Worm (Caenorhabditis elegans) whole organism, late embryonic: ENCODE results near the gene srxa-12.

Source experiments
- F13H6.1 ChIP-seq: sonication (generic microtip); optimal IDR thresholded peaks from 2 replicates; lab custom pipeline; 2016; ENCODE audit warnings: missing genetic modification characterization, missing compliant biosample characterization
- K02D7.2 ChIP-seq: sonication (generic microtip); optimal IDR thresholded peaks from 2 replicates; lab custom pipeline; 2017; ENCODE audit warnings: mild to moderate bottlenecking, missing genetic modification characterization, missing compliant biosample characterization
- Y22D7AL.16 ChIP-seq: sonication (generic microtip); optimal IDR thresholded peaks from 2 replicates; lab custom pipeline; 2016; ENCODE audit warnings: missing genetic modification characterization, missing compliant biosample characterization
- ahr-1 ChIP-seq: sonication (generic microtip); optimal IDR thresholded peaks from 2 replicates; lab custom pipeline; 2016; ENCODE audit warnings: missing genetic modification characterization, missing compliant biosample characterization
- ama-1 ChIP-seq: fragments of 150-350 bp; optimal IDR thresholded peaks from 2 replicates; lab custom pipeline; 2014
- ceh-14 ChIP-seq: sonication (generic microtip); optimal IDR thresholded peaks from 2 replicates; lab custom pipeline; 2016; ENCODE audit warnings: missing genotype, missing genetic modification characterization, missing compliant biosample characterization
- ceh-18 ChIP-seq: sonication (generic microtip); optimal IDR thresholded peaks from 2 replicates; lab custom pipeline; 2016; ENCODE audit warnings: missing genetic modification characterization, missing compliant biosample characterization
- ceh-19 ChIP-seq: fragments of 200-800 bp; sonication (Bioruptor generic); optimal IDR thresholded peaks from 2 replicates; lab custom pipeline; 2018; ENCODE audit warnings: mild to moderate bottlenecking, missing genetic modification characterization, missing compliant biosample characterization
- ceh-34 ChIP-seq: sonication (generic microtip); optimal IDR thresholded peaks from 2 replicates; lab custom pipeline; 2016; ENCODE audit warnings: mild to moderate bottlenecking, missing genetic modification characterization, missing compliant biosample characterization
- ceh-45 ChIP-seq: fragments of 200-800 bp; sonication (Bioruptor generic); IDR thresholded peaks from 2 replicates; pipeline ENCODE4 v1.3.6; 2022; ENCODE audit warnings: missing genetic modification reagents, missing genetic modification characterization, missing compliant biosample characterization
- ceh-48 ChIP-seq: sonication (generic microtip); optimal IDR thresholded peaks from 2 replicates; lab custom pipeline; 2016; ENCODE audit warnings: missing genetic modification characterization, inconsistent platforms, missing compliant biosample characterization
- ceh-6 ChIP-seq: fragments of 200-800 bp; sonication (Bioruptor generic); optimal IDR thresholded peaks from 2 replicates; lab custom pipeline; 2018; ENCODE audit warnings: mild to moderate bottlenecking, missing genetic modification characterization, missing compliant biosample characterization
- ceh-9 ChIP-seq: sonication (generic microtip); optimal IDR thresholded peaks from 2 replicates; lab custom pipeline; 2016; ENCODE audit warnings: mild to moderate bottlenecking, missing genetic modification characterization, inconsistent platforms, missing compliant biosample characterization
- che-1 ChIP-seq: sonication (generic microtip); optimal IDR thresholded peaks from 2 replicates; lab custom pipeline; 2016; ENCODE audit warnings: mild to moderate bottlenecking, missing genetic modification characterization, missing compliant biosample characterization
- elt-2 ChIP-seq: sonication (generic microtip); optimal IDR thresholded peaks from 2 replicates; lab custom pipeline; 2016; ENCODE audit warnings: missing genetic modification reagents, missing genetic modification characterization, missing compliant biosample characterization
- elt-4 ChIP-seq: sonication (generic microtip); optimal IDR thresholded peaks from 2 replicates; lab custom pipeline; 2016; ENCODE audit warnings: missing genetic modification characterization, missing compliant biosample characterization
- ets-4 ChIP-seq: sonication (generic microtip); optimal IDR thresholded peaks from 2 replicates; lab custom pipeline; 2016; ENCODE audit warnings: missing genetic modification characterization, missing compliant biosample characterization
- fax-1 ChIP-seq: sonication (generic microtip); optimal IDR thresholded peaks from 2 replicates; lab custom pipeline; 2016; ENCODE audit warnings: missing genotype, missing genetic modification characterization, missing compliant biosample characterization
- hlh-13 ChIP-seq: fragments of 200-800 bp; sonication (Bioruptor generic); optimal IDR thresholded peaks from 2 replicates; lab custom pipeline; 2018; ENCODE audit warnings: mild to moderate bottlenecking, missing genetic modification characterization, missing compliant biosample characterization
- lin-11 ChIP-seq: fragments of 200-800 bp; sonication (Bioruptor generic); optimal IDR thresholded peaks from 2 replicates; lab custom pipeline; 2018; ENCODE audit warnings: mild to moderate bottlenecking, missing genetic modification characterization, missing compliant biosample characterization
- mec-3 ChIP-seq: sonication (generic microtip); optimal IDR thresholded peaks from 2 replicates; lab custom pipeline; 2016; ENCODE audit warnings: borderline replicate concordance, missing genetic modification characterization, missing compliant biosample characterization
- nhr-11 ChIP-seq: fragments of 150-350 bp; optimal IDR thresholded peaks from 2 replicates; lab custom pipeline; 2014; ENCODE audit warnings: missing biosample characterization, missing genetic modification characterization
- npax-4 ChIP-seq: sonication (generic microtip); optimal IDR thresholded peaks from 2 replicates; lab custom pipeline; 2016; ENCODE audit warnings: missing genetic modification characterization, missing compliant biosample characterization
- pat-9 ChIP-seq: fragments of 200-800 bp; sonication (Bioruptor generic); optimal IDR thresholded peaks from 2 replicates; lab custom pipeline; 2018; ENCODE audit warnings: mild to moderate bottlenecking, missing genetic modification characterization, moderate library complexity, missing compliant biosample characterization
- pax-1 ChIP-seq: fragments of 150-350 bp; optimal IDR thresholded peaks from 2 replicates; lab custom pipeline; 2014; ENCODE audit warnings: missing biosample characterization, missing genetic modification characterization
- pha-4 ChIP-seq: fragments of 150-350 bp; optimal IDR thresholded peaks from 2 replicates; lab custom pipeline; 2018; ENCODE audit warnings: missing biosample characterization, missing genetic modification reagents, missing genetic modification characterization
- pqm-1 ChIP-seq: sonication (generic microtip); optimal IDR thresholded peaks from 2 replicates; lab custom pipeline; 2016; ENCODE audit warnings: missing genetic modification characterization, missing compliant biosample characterization
- sox-2 ChIP-seq: fragments of 200-800 bp; sonication (Bioruptor generic); IDR thresholded peaks from 2 replicates; pipeline ENCODE4 v1.3.6; 2022; ENCODE audit warnings: missing genetic modification reagents, missing genetic modification characterization, missing compliant biosample characterization
- sox-4 ChIP-seq: sonication (generic microtip); optimal IDR thresholded peaks from 2 replicates; lab custom pipeline; 2017; ENCODE audit warnings: mild to moderate bottlenecking, missing genetic modification characterization, inconsistent platforms, missing compliant biosample characterization
- tbx-2 ChIP-seq: sonication (generic microtip); optimal IDR thresholded peaks from 2 replicates; lab custom pipeline; 2016; ENCODE audit warnings: missing genetic modification characterization, missing compliant biosample characterization
- tbx-7 ChIP-seq: sonication (generic microtip); optimal IDR thresholded peaks from 2 replicates; lab custom pipeline; 2016; ENCODE audit warnings: missing genotype, missing genetic modification characterization, missing compliant biosample characterization
- unc-3 ChIP-seq, 2 experiments: fragments of 200-800 bp in 1 of 2; sonication (Bioruptor generic) in 1 of 2; sonication (generic microtip) in 1 of 2; conservative IDR thresholded peaks in 1 of 2; optimal IDR thresholded peaks in 1 of 2; 2 replicates each; pipeline versions ENCODE4 v1.3.6 to Lab custom; 2016 to 2022; ENCODE audit warnings: missing compliant biosample characterization in 2 of 2, missing genetic modification characterization in 2 of 2, missing genetic modification reagents in 1 of 2
- unc-55 ChIP-seq: sonication (generic microtip); optimal IDR thresholded peaks from 2 replicates; lab custom pipeline; 2017; ENCODE audit warnings: missing biosample characterization, missing genetic modification reagents, missing genetic modification characterization
- zip-5 ChIP-seq: sonication (generic microtip); optimal IDR thresholded peaks from 2 replicates; lab custom pipeline; 2016; ENCODE audit warnings: missing genetic modification characterization, missing compliant biosample characterization

srxa-12 gene

DNA sequence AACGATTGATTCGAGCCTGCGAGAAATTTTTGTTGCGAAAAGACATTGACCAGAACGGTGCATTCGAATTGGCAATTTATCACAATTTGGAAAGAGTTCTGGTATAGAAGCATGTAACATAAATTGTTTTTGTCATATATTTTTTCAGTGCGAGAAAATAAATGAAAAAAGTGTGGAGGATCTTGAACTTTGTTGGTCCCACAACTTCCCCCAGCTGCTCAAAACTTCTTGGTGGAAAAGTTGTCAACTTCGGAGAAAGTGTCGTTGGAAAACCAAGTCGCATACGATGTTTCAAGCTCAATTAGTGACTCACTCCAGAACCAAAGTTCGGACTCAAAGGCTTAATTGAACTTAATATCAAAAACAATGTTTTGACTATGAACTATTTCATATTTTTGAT, 5.5 kb downstream of the srxa-12 start:
- TF ChIP-seq tbx-2 (tag; lab: Kevin White, UChicago) (no peak), mec-3 (tag; lab: Kevin White, UChicago) (no peak), elt-2 (tag; lab: Kevin White, UChicago) (no peak), ama-1 (lab: Kevin White, UChicago) (no peak), che-1 (tag; lab: Kevin White, UChicago) (no peak), Y22D7AL.16 (tag; lab: Kevin White, UChicago) (no peak), ahr-1 (tag; lab: Kevin White, UChicago) (no peak), npax-4 (tag; lab: Kevin White, UChicago) (no peak), ceh-9 (tag; lab: Kevin White, UChicago) (no peak), ceh-19 (GFP tag; lab: Kevin White, UChicago) (no peak), ets-4 (tag; lab: Kevin White, UChicago) (no peak), ceh-48 (no peak), pat-9 (tag; lab: Kevin White, UChicago) (no peak), unc-3 (GFP tag; conservative IDR thresholded peaks at IDR 0.05; lab: Robert Waterston, UW) (no peak), unc-3 (tag; optimal IDR thresholded peaks at IDR 0.05; lab: Kevin White, UChicago) (no peak), lin-11 (tag; lab: Kevin White, UChicago) (no peak), ceh-45 (GFP tag; lab: Robert Waterston, UW) (no peak), sox-4 (tag; lab: Kevin White, UChicago) (no peak), ceh-14 (no peak), ceh-6 (no peak)

DNA sequence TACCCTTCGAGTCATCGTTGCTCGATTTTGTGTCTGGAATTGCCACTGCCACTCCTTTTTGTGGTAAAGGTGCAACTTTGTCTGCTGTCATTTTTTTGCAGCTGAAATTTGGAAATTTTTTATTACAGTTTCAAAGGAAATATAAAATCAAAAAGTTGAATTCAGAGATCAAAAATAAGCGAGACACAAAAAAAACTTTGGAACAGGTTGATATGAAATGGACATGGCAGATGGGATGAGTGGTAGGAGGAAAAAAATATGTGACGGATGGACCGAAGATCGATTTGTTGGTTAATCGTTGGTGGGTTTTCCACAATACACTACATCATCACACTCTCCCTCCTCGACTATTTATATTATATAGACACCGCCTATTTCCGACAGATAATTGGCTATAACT, 8.0 kb downstream of the srxa-12 start, which contains the start of gene R10D12.1:
Gene R10D12.1 (minus strand): TSS at position 101 of the 400 bp plus-strand sequence.
- TF ChIP-seq pha-4 (tag; lab: Kevin White, UChicago) (no peak), elt-4 (tag; lab: Kevin White, UChicago) (no peak), ama-1 (lab: Kevin White, UChicago) (no peak), unc-55 (no peak), elt-2 (tag; lab: Kevin White, UChicago) (no peak), sox-2 (no peak), hlh-13 (GFP tag; lab: Kevin White, UChicago) (no peak), npax-4 (tag; lab: Kevin White, UChicago) (no peak), mec-3 (tag; lab: Kevin White, UChicago) (no peak), fax-1 (tag; lab: Kevin White, UChicago) (no peak)

DNA sequence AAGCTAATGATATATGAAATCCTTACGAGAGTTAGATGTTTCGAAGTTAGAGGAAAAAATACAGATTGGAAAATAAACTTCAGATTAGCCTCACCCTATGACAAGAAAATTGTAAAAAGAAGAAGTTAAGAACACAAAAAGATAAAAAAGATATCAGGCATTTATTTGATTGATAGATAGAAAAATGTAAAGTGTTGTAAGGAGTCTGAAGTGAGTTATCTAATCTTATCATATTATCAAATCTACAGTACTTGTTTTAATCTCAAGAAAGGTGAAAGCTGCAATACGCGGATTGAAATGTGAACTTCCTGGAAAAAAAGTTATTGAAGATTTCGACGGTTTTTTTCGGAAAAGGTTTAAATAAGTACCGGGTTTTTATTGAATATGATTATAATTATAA, 8.9 kb downstream of the srxa-12 start:
- TF ChIP-seq F13H6.1 (tag; lab: Kevin White, UChicago) (no peak), tbx-2 (tag; lab: Kevin White, UChicago) (no peak), sox-4 (tag; lab: Kevin White, UChicago) (no peak), tbx-7 (tag; lab: Kevin White, UChicago) (no peak), fax-1 (tag; lab: Kevin White, UChicago) (no peak), pqm-1 (tag; lab: Kevin White, UChicago) (no peak), zip-5 (tag; lab: Kevin White, UChicago) (no peak), nhr-11 (tag; lab: Kevin White, UChicago) (no peak), ceh-19 (GFP tag; lab: Kevin White, UChicago) (no peak)

DNA sequence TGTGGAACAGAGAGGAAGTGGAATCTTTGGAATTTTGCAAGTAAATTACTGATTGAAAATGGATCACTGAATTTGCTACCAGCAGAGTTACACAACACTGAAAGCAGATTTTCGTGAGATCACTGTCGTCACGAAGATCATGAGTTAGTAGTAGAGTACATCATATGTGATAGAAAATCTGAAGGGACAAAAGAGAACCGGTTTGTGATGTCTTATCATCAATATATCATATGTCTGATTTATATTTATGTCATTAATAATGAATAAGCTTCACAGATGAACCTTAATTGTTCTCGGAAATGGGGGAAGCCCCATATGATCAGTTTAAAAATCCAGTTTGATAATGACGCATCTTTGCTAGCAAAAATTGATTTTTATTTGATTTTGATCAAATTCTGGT, 9.6 kb downstream of the srxa-12 start:
- TF ChIP-seq unc-55 (no peak), F13H6.1 (tag; lab: Kevin White, UChicago) (no peak), ceh-19 (GFP tag; lab: Kevin White, UChicago) (no peak), ceh-9 (tag; lab: Kevin White, UChicago) (no peak), K02D7.2 (tag; lab: Kevin White, UChicago) (no peak), Y22D7AL.16 (tag; lab: Kevin White, UChicago) (no peak), pqm-1 (tag; lab: Kevin White, UChicago) (no peak), pax-1 (tag; lab: Kevin White, UChicago) (no peak), unc-3 (GFP tag; conservative IDR thresholded peaks at IDR 0.05; lab: Robert Waterston, UW) (no peak), unc-3 (tag; optimal IDR thresholded peaks at IDR 0.05; lab: Kevin White, UChicago) (no peak), ceh-18 (no peak), zip-5 (tag; lab: Kevin White, UChicago) (no peak), ceh-34 (tag; lab: Kevin White, UChicago) (no peak), ahr-1 (tag; lab: Kevin White, UChicago) (no peak)
